Fruit fly (Drosophila melanogaster) whole organism, wandering third instar larva: ENCODE results near the gene KP78a.

ENCODE experiments used
- Abd-B ChIP-seq: fragments of >200 bp; optimal IDR thresholded peaks from 2 replicates; lab custom pipeline; 2017; ENCODE audit warnings: missing biosample characterization, missing genetic modification characterization
- HLH106 ChIP-seq: fragments of 200-800 bp; optimal IDR thresholded peaks from 3 replicates; lab custom pipeline; 2019; ENCODE audit warnings: missing biosample characterization, mild to moderate bottlenecking, missing genetic modification characterization, moderate library complexity
- dmrt93B ChIP-seq: fragments of 200-800 bp; sonication (Bioruptor generic); optimal IDR thresholded peaks from 2 replicates; lab custom pipeline; 2018; ENCODE audit warnings: missing biosample characterization, mild to moderate bottlenecking, missing genetic modification characterization
- lola ChIP-seq: fragments of >200 bp; optimal IDR thresholded peaks from 2 replicates; lab custom pipeline; 2017; ENCODE audit warnings: missing biosample characterization, missing genetic modification characterization

DNA sequence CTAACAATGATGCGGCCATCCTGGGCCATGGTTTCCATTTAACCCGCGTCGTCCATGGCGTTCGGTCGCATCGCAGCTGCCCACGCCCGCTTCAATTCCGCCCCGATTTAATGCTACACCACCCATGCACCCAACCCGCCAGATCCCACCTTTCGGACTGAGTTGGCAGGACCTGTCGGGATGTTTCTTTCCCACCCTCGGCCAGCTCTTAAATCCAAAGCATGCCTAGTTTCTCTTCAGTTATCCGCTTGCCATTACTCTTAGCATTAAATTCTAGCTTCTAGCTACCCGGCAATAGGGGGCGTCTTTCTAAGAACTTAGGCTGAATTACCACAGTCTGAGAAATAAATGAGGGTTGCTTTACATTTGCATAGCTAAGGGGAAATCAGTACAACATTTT, 40.6 kb downstream of the KP78a start:
- TF ChIP-seq HLH106 (tag; lab: Kevin White, UChicago) (no peak), dmrt93B (GFP tag; lab: Kevin White, UChicago) (no peak), lola (no peak), Abd-B (GFP tag; lab: Kevin White, UChicago) (no peak)
